Fruit fly (Drosophila melanogaster) whole organism, embryonic: ENCODE data around the gene TFAM.

Source experiments
- Asciz ChIP-seq: fragments of 200-800 bp; sonication (Bioruptor generic); optimal IDR thresholded peaks from 2 replicates; lab custom pipeline; 2017; ENCODE audit warnings: missing biosample characterization, mild to moderate bottlenecking, missing genetic modification characterization, missing genetic modification reagents
- CG10431 ChIP-seq: fragments of 200-800 bp; sonication (Bioruptor generic); optimal IDR thresholded peaks from 3 replicates; lab custom pipeline; 2018; ENCODE audit warnings: missing biosample characterization, mild to moderate bottlenecking, missing genetic modification characterization
- CG10565 ChIP-seq: fragments of 200-800 bp; sonication (Bioruptor generic); optimal IDR thresholded peaks from 3 replicates; lab custom pipeline; 2016; ENCODE audit warnings: missing biosample characterization, mild to moderate bottlenecking, missing genetic modification characterization
- CG11247 ChIP-seq: fragments of 200-800 bp; sonication (Bioruptor generic); IDR thresholded peaks from 2 replicates; pipeline ENCODE4 v1.3.6; 2022; ENCODE audit warnings: missing biosample characterization, missing genetic modification characterization
- CG11560 ChIP-seq: fragments of 200-800 bp; sonication (Bioruptor generic); IDR thresholded peaks from 3 replicates; pipeline ENCODE4 v1.3.6; 2022; ENCODE audit warnings: missing biosample characterization, missing genetic modification characterization
- CG11696 ChIP-seq: fragments of 200-800 bp; sonication (Bioruptor generic); IDR thresholded peaks from 2 replicates; pipeline ENCODE4 v1.3.6; 2022; ENCODE audit warnings: missing biosample characterization, missing genetic modification characterization
- CG12104 ChIP-seq: fragments of 200-800 bp; sonication (Bioruptor generic); optimal IDR thresholded peaks from 3 replicates; lab custom pipeline; 2016; ENCODE audit warnings: missing biosample characterization, missing genetic modification characterization
- CG12744 ChIP-seq: fragments of 200-800 bp; sonication (Bioruptor generic); optimal IDR thresholded peaks from 2 replicates; lab custom pipeline; 2016; ENCODE audit warnings: missing biosample characterization, missing genetic modification characterization
- CG13287 ChIP-seq: fragments of 200-800 bp; sonication (Bioruptor generic); IDR thresholded peaks from 2 replicates; pipeline ENCODE4 v1.3.6; 2022; ENCODE audit warnings: missing biosample characterization, missing genetic modification characterization; ENCODE audit not compliant: partially characterized antibody
- CG15269 ChIP-seq: fragments of 200-800 bp; sonication (Bioruptor generic); optimal IDR thresholded peaks from 2 replicates; lab custom pipeline; 2018; ENCODE audit warnings: missing biosample characterization, mild to moderate bottlenecking, missing genetic modification characterization, moderate library complexity
- CG16813 ChIP-seq: fragments of 200-800 bp; sonication (Bioruptor generic); IDR thresholded peaks from 3 replicates; pipeline ENCODE4 v1.3.6; 2022; ENCODE audit warnings: missing biosample characterization, missing genetic modification characterization; ENCODE audit not compliant: partially characterized antibody
- CG17568 ChIP-seq: fragments of 200-800 bp; sonication (Bioruptor generic); optimal IDR thresholded peaks from 2 replicates; lab custom pipeline; 2018; ENCODE audit warnings: missing biosample characterization, mild to moderate bottlenecking, missing genetic modification characterization, moderate library complexity
- CG17802 ChIP-seq: fragments of 200-800 bp; sonication (Bioruptor generic); optimal IDR thresholded peaks from 2 replicates; lab custom pipeline; 2018; ENCODE audit warnings: missing biosample characterization, mild to moderate bottlenecking, missing genetic modification characterization, moderate library complexity
- CG1792 ChIP-seq: fragments of 200-800 bp; sonication (Bioruptor generic); optimal IDR thresholded peaks from 2 replicates; lab custom pipeline; 2016; ENCODE audit warnings: missing biosample characterization, missing genetic modification characterization
- CG18619 ChIP-seq: fragments of 200-800 bp; sonication (Bioruptor generic); optimal IDR thresholded peaks from 3 replicates; lab custom pipeline; 2017; ENCODE audit warnings: missing biosample characterization, mild to moderate bottlenecking, missing genetic modification characterization
- CG31365 ChIP-seq: fragments of 200-800 bp; sonication (Bioruptor generic); optimal IDR thresholded peaks from 2 replicates; lab custom pipeline; 2018; ENCODE audit warnings: missing biosample characterization, mild to moderate bottlenecking, missing genetic modification characterization
- CG32532 ChIP-seq: fragments of 200-800 bp; sonication (Bioruptor generic); IDR thresholded peaks from 2 replicates; pipeline ENCODE4 v1.3.6; 2022; ENCODE audit warnings: missing biosample characterization, missing genetic modification characterization
- CG34422 ChIP-seq: fragments of 200-800 bp; sonication (Bioruptor generic); IDR thresholded peaks from 3 replicates; pipeline ENCODE4 v1.3.6; 2022; ENCODE audit warnings: missing biosample characterization, missing genetic modification characterization
- CG3995 ChIP-seq: fragments of 200-800 bp; sonication (Bioruptor generic); optimal IDR thresholded peaks from 3 replicates; lab custom pipeline; 2016; ENCODE audit warnings: missing biosample characterization, missing genetic modification characterization
- CG4424 ChIP-seq: fragments of 200-800 bp; sonication (Bioruptor generic); optimal IDR thresholded peaks from 3 replicates; lab custom pipeline; 2016; ENCODE audit warnings: missing biosample characterization, missing genetic modification characterization
- CG5180 ChIP-seq: fragments of 200-800 bp; sonication (Bioruptor generic); optimal IDR thresholded peaks from 3 replicates; lab custom pipeline; 2017; ENCODE audit warnings: missing biosample characterization, missing genetic modification characterization, mild to moderate bottlenecking, moderate library complexity, missing genetic modification reagents
- CG6689 ChIP-seq: fragments of 200-800 bp; sonication (Bioruptor generic); IDR thresholded peaks from 2 replicates; pipeline ENCODE4 v1.3.6; 2022; ENCODE audit warnings: missing biosample characterization, missing genetic modification characterization
- CG7745 ChIP-seq: fragments of 200-800 bp; sonication (Bioruptor generic); optimal IDR thresholded peaks from 2 replicates; lab custom pipeline; 2018; ENCODE audit warnings: missing biosample characterization, mild to moderate bottlenecking, missing genetic modification characterization, moderate library complexity
- CG7786 ChIP-seq: fragments of 200-800 bp; sonication (Bioruptor generic); optimal IDR thresholded peaks from 2 replicates; lab custom pipeline; 2016; ENCODE audit warnings: missing biosample characterization, missing genetic modification characterization
- CG7963 ChIP-seq: fragments of 200-800 bp; sonication (Bioruptor generic); IDR thresholded peaks from 3 replicates; pipeline ENCODE4 v1.3.6; 2022; ENCODE audit warnings: missing biosample characterization, missing genetic modification characterization; ENCODE audit not compliant: partially characterized antibody
- CG9932 ChIP-seq: fragments of 200-800 bp; sonication (Bioruptor generic); IDR thresholded peaks from 2 replicates; pipeline ENCODE4 v1.3.6; 2022; ENCODE audit warnings: missing biosample characterization, missing genetic modification characterization
- Drgx ChIP-seq: fragments of 200-800 bp; sonication (Bioruptor generic); IDR thresholded peaks from 2 replicates; pipeline ENCODE4 v1.3.6; 2022; ENCODE audit warnings: missing biosample characterization, missing genetic modification characterization
- Fer1 ChIP-seq: fragments of 200-800 bp; sonication (Bioruptor generic); optimal IDR thresholded peaks from 2 replicates; lab custom pipeline; 2017; ENCODE audit warnings: missing biosample characterization, mild to moderate bottlenecking, missing genetic modification characterization
- HLH4C ChIP-seq: fragments of 200-800 bp; sonication (Bioruptor generic); IDR thresholded peaks from 3 replicates; pipeline ENCODE4 v1.3.6; 2022; ENCODE audit warnings: missing biosample characterization, missing genetic modification characterization; ENCODE audit not compliant: partially characterized antibody
- Hr3 ChIP-seq: fragments of 200-800 bp; sonication (Bioruptor generic); optimal IDR thresholded peaks from 3 replicates; lab custom pipeline; 2016; ENCODE audit warnings: missing biosample characterization, missing genetic modification characterization
- Hr39 ChIP-seq: fragments of >200 bp; optimal IDR thresholded peaks from 2 replicates; lab custom pipeline; 2017
- Hr78 ChIP-seq, 2 experiments: fragments of 200-800 bp in 1 of 2; fragments of >200 bp in 1 of 2; sonication (Bioruptor generic) in 1 of 2; optimal IDR thresholded peaks; 2 replicates each; lab custom pipeline; 2017 to 2019; ENCODE audit warnings: missing biosample characterization in 2 of 2, missing genetic modification characterization in 2 of 2, mild to moderate bottlenecking in 1 of 2, moderate library complexity in 1 of 2
- Lhr ChIP-seq: fragments of 200-800 bp; sonication (Bioruptor generic); optimal IDR thresholded peaks from 3 replicates; lab custom pipeline; 2017; ENCODE audit warnings: mild to moderate bottlenecking, missing biosample characterization, missing genetic modification reagents, missing genetic modification characterization
- Sin3A ChIP-seq: fragments of >200 bp; optimal IDR thresholded peaks from 2 replicates; lab custom pipeline; 2018
- Six4 ChIP-seq: fragments of 200-800 bp; sonication (Bioruptor generic); optimal IDR thresholded peaks from 2 replicates; lab custom pipeline; 2016; ENCODE audit warnings: missing biosample characterization, missing genetic modification characterization
- ato ChIP-seq: fragments of 200-800 bp; sonication (Bioruptor generic); IDR thresholded peaks from 2 replicates; pipeline ENCODE4 v1.3.6; 2022; ENCODE audit warnings: missing biosample characterization, missing genetic modification characterization; ENCODE audit not compliant: partially characterized antibody
- cwo ChIP-seq: fragments of 200-800 bp; sonication (Bioruptor generic); optimal IDR thresholded peaks from 3 replicates; lab custom pipeline; 2017; ENCODE audit warnings: missing biosample characterization, missing genetic modification characterization, mild to moderate bottlenecking, moderate library complexity, missing genetic modification reagents
- dysf ChIP-seq: fragments of 200-800 bp; sonication (Bioruptor generic); IDR thresholded peaks from 3 replicates; pipeline ENCODE4 v1.3.6; 2022; ENCODE audit warnings: missing biosample characterization, missing genetic modification characterization
- gro ChIP-seq: fragments of 200-800 bp; sonication (Bioruptor generic); optimal IDR thresholded peaks from 2 replicates; lab custom pipeline; 2016; ENCODE audit warnings: missing biosample characterization, missing genetic modification characterization
- gsb-n ChIP-seq: fragments of 200-800 bp; sonication (Bioruptor generic); optimal IDR thresholded peaks from 3 replicates; lab custom pipeline; 2018; ENCODE audit warnings: missing biosample characterization, mild to moderate bottlenecking, missing genetic modification characterization
- hth ChIP-seq: fragments of >200 bp; optimal IDR thresholded peaks from 2 replicates; lab custom pipeline; 2017; ENCODE audit warnings: inconsistent platforms
- jumu ChIP-seq: fragments of 200-800 bp; sonication (Bioruptor generic); optimal IDR thresholded peaks from 3 replicates; lab custom pipeline; 2016; ENCODE audit warnings: missing biosample characterization, missing genetic modification characterization
- nau ChIP-seq: fragments of 200-800 bp; sonication (Bioruptor generic); optimal IDR thresholded peaks from 3 replicates; lab custom pipeline; 2017; ENCODE audit warnings: missing biosample characterization, mild to moderate bottlenecking, missing genetic modification characterization, missing genetic modification reagents
- oc ChIP-seq: fragments of 200-800 bp; sonication (Bioruptor generic); optimal IDR thresholded peaks from 2 replicates; lab custom pipeline; 2018; ENCODE audit warnings: missing biosample characterization, mild to moderate bottlenecking, missing genetic modification characterization, moderate library complexity
- pita ChIP-seq: fragments of 200-800 bp; sonication (Bioruptor generic); optimal IDR thresholded peaks from 2 replicates; lab custom pipeline; 2017; ENCODE audit warnings: missing biosample characterization, mild to moderate bottlenecking, missing genetic modification characterization
- row ChIP-seq: fragments of 200-800 bp; sonication (Bioruptor generic); IDR thresholded peaks from 3 replicates; pipeline ENCODE4 v1.3.6; 2022; ENCODE audit warnings: missing biosample characterization, missing genetic modification characterization
- shn ChIP-seq: fragments of 200-800 bp; sonication (Bioruptor generic); optimal IDR thresholded peaks from 3 replicates; lab custom pipeline; 2016; ENCODE audit warnings: missing biosample characterization, missing genetic modification characterization
- sug ChIP-seq: fragments of 200-800 bp; optimal IDR thresholded peaks from 2 replicates; lab custom pipeline; 2019; ENCODE audit warnings: missing biosample characterization, mild to moderate bottlenecking, missing genetic modification characterization, moderate library complexity
- trh ChIP-seq: fragments of 200-800 bp; sonication (Bioruptor generic); optimal IDR thresholded peaks from 2 replicates; lab custom pipeline; 2016; ENCODE audit warnings: missing biosample characterization, missing genetic modification characterization

TFAM gene

DNA sequence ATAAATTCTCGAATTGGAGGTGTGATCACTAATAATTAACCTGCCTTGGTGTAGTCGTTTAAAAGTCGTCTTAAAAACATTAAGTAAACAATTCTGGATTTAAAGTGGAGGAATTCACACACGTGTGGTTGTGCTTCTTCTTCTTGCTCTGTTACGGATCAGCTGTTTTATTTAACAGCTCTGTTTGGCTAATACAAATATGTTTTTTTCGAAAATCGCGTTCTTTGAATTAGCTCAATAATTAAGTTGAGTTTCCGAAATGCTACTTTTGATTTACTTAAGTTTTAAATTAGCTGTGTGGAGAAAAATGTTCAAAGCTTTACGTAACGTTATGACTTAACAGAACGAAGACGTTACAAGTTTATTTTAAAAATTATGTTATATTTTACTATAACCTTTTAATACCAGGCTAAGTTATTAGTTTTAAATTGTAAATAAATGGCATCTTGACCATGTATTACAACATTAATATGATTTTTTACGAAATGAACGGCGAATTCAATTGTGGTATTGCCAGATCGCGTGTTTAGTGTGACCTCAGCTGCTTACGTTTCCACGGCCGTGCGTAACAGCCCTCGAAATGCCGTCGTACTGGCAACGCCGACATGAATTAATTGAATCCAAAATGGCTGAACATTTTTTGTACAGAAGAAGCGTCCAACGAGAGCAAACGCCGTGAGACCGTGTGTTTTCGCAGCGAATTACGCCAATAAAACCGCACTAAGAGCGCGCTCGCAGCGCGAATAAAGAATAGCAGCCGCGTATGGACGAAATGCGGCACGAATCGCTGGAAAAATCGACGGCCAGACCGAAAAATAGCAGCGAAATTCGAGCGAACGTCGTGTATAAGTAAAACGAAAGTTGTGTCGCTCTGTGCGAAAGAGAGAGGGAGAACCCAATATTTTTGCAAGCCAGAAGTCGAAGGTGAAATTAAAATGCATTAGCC lies 16.0 kb upstream of the TFAM start, which contains the start of the genes Pus1 and bon (continued):
- TF ChIP-seq ato (no peak), Six4 (GFP tag; lab: Kevin White, UChicago) (peak; percentile 1), pita (GFP tag; lab: Kevin White, UChicago) (no peak), gro (GFP tag; lab: Kevin White, UChicago) (no peak), CG11560 (tag; lab: Robert Waterston, UW) (no peak), Lhr (GFP tag; lab: Kevin White, UChicago) (peak; percentile 51), CG12744 (no peak), Drgx (GFP tag; lab: Robert Waterston, UW) (no peak), CG9932 (GFP tag; lab: Robert Waterston, UW) (peak; percentile 54), CG11247 (GFP tag; lab: Robert Waterston, UW) (no peak), gsb-n (no peak), CG12104 (no peak), CG7745 (tag; lab: Kevin White, UChicago) (no peak), CG3995 (GFP tag; lab: Kevin White, UChicago) (no peak), CG32532 (peak; percentile 37; the same call in 1 of the 2 replicates), cwo (GFP tag; lab: Kevin White, UChicago) (peak; percentile 75), Hr39 (lab: Kevin White, UChicago) (no peak), Sin3A (lab: Kevin White, UChicago) (peak; percentile 43), CG4424 (no peak), CG17802 (no peak), Fer1 (GFP tag; lab: Kevin White, UChicago) (no peak), CG7963 (GFP tag; lab: Robert Waterston, UW) (no peak), CG31365 (no peak), CG13287 (GFP tag; lab: Robert Waterston, UW) (peak; percentile 39; the same call in 1 of the 2 replicates), CG16813 (GFP tag; lab: Robert Waterston, UW) (peak; percentile 14; the same call in 1 of the 3 replicates), CG10431 (no peak), oc (tag; lab: Kevin White, UChicago) (peak; percentile 9), CG17568 (no peak), HLH4C (GFP tag; lab: Robert Waterston, UW) (no peak), Hr78 (GFP tag; optimal IDR thresholded peaks at IDR 0.05; lab: Kevin White, UChicago) (no peak), Asciz (GFP tag; lab: Kevin White, UChicago) (no peak), jumu (GFP tag; lab: Kevin White, UChicago) (peak; percentile 32), CG1792 (GFP tag; lab: Kevin White, UChicago) (peak; percentile 34), nau (GFP tag; lab: Kevin White, UChicago) (no peak), sug (tag; lab: Kevin White, UChicago) (peak; percentile 47), dysf (GFP tag; lab: Robert Waterston, UW) (no peak), CG6689 (no peak), CG18619 (GFP tag; lab: Kevin White, UChicago) (no peak), hth (lab: Kevin White, UChicago) (no peak), CG10565 (no peak), CG11696 (GFP tag; lab: Robert Waterston, UW) (no peak), CG15269 (tag; lab: Kevin White, UChicago) (peak; percentile 5), row (GFP tag; lab: Robert Waterston, UW) (peak; percentile 38; the same call in 2 of the 3 replicates), trh (GFP tag; lab: Kevin White, UChicago) (no peak), shn (GFP tag; lab: Kevin White, UChicago) (no peak), CG5180 (GFP tag; lab: Kevin White, UChicago) (no peak), CG34422 (peak; percentile 72; the same call in 2 of the 3 replicates), CG7786 (GFP tag; lab: Kevin White, UChicago) (no peak), Hr3 (GFP tag; lab: Kevin White, UChicago) (no peak)
